Fruit fly (Drosophila melanogaster) whole organism: ENCODE data around the gene CG32040.

Experiments used
- CG8478 ChIP-seq: fragments of >200 bp; optimal IDR thresholded peaks from 2 replicates; lab custom pipeline; 2018; ENCODE audit warnings: inconsistent platforms
- Dll ChIP-seq: fragments of >200 bp; optimal IDR thresholded peaks from 2 replicates; lab custom pipeline; 2017
- EcR ChIP-seq, 2 experiments: fragments of >200 bp; optimal IDR thresholded peaks; 2 replicates each; lab custom pipeline; 2017; ENCODE audit warnings: missing biosample characterization in 2 of 2, missing genetic modification characterization in 2 of 2, missing genetic modification reagents in 2 of 2
- pan ChIP-seq: fragments of >200 bp; optimal IDR thresholded peaks from 2 replicates; lab custom pipeline; 2017
- psq ChIP-seq: fragments of >200 bp; optimal IDR thresholded peaks from 2 replicates; lab custom pipeline; 2017
- usp ChIP-seq: fragments of >200 bp; optimal IDR thresholded peaks from 2 replicates; lab custom pipeline; 2017; ENCODE audit warnings: missing biosample characterization, missing genetic modification characterization, mixed read lengths

The CG32040 gene

dm6 chr3L:9353733-9354132, at the start of gene CG32040:
Gene CG32040, plus strand, starts transcription at chr3L:9354033.
- TF ChIP-seq usp (GFP tag; lab: Kevin White, UChicago) (no peak), psq (no peak)

- TF ChIP-seq Dll (lab: Kevin White, UChicago) = no peak
- no peak for TF ChIP-seq EcR (GFP tag; optimal IDR thresholded peaks at IDR 0.05; lab: Kevin White, UChicago)
- no peak for TF ChIP-seq CG8478 (lab: Kevin White, UChicago)
- TF ChIP-seq psq = no peak
- TF ChIP-seq pan (lab: Kevin White, UChicago) = no peak
- no peak for TF ChIP-seq usp (GFP tag; lab: Kevin White, UChicago)
Measured at dm6 chr3L:9304393-9304792, 49.4 kb upstream of the CG32040 start.

dm6 chr3L:9333745-9334382, 20.0 kb upstream of the CG32040 start, which contains the start of gene PGRP-LA:
Gene PGRP-LA, plus strand, starts transcription at chr3L:9334332.
- TF ChIP-seq usp (GFP tag; lab: Kevin White, UChicago) (no peak), Dll (lab: Kevin White, UChicago) (no peak), EcR (GFP tag; optimal IDR thresholded peaks at IDR 0.05; lab: Kevin White, UChicago) (no peak), psq (no peak), CG8478 (lab: Kevin White, UChicago) (no peak), pan (lab: Kevin White, UChicago) (no peak)

- TF ChIP-seq pan (lab: Kevin White, UChicago) = no peak
- TF ChIP-seq Dll (lab: Kevin White, UChicago) = peak; percentile 47
- TF ChIP-seq EcR (GFP tag; optimal IDR thresholded peaks at IDR 0.05; lab: Kevin White, UChicago) = peak in 1 of 2 experiments; percentile 34
Measured at dm6 chr3L:9335711-9336110, 18.1 kb upstream of the CG32040 start.

dm6 chr3L:9337942-9338468, 15.8 kb upstream of the CG32040 start:
- TF ChIP-seq CG8478 (lab: Kevin White, UChicago) = no peak
- TF ChIP-seq pan (lab: Kevin White, UChicago) = no peak
- no peak for TF ChIP-seq EcR (GFP tag; optimal IDR thresholded peaks at IDR 0.05; lab: Kevin White, UChicago)
- TF ChIP-seq psq = no peak
- no peak for TF ChIP-seq Dll (lab: Kevin White, UChicago)
- no peak for TF ChIP-seq usp (GFP tag; lab: Kevin White, UChicago)

- TF ChIP-seq psq (no peak), CG8478 (lab: Kevin White, UChicago) (no peak), EcR (GFP tag; optimal IDR thresholded peaks at IDR 0.05; lab: Kevin White, UChicago) (no peak), pan (lab: Kevin White, UChicago) (no peak), Dll (lab: Kevin White, UChicago) (no peak)
Measured at dm6 chr3L:9338510-9338909, 15.3 kb upstream of the CG32040 start, which contains the start of gene PGRP-LC. Gene PGRP-LC, plus strand, starts transcription at chr3L:9338810.

dm6 chr3L:9339021-9339420, 14.8 kb upstream of the CG32040 start:
- TF ChIP-seq Dll (lab: Kevin White, UChicago) = no peak
- no peak for TF ChIP-seq usp (GFP tag; lab: Kevin White, UChicago)
- no peak for TF ChIP-seq EcR (GFP tag; optimal IDR thresholded peaks at IDR 0.05; lab: Kevin White, UChicago)
- no peak for TF ChIP-seq psq
- no peak for TF ChIP-seq CG8478 (lab: Kevin White, UChicago)
- TF ChIP-seq pan (lab: Kevin White, UChicago) = no peak

dm6 chr3L:9340232-9340631, 13.6 kb upstream of the CG32040 start:
- no peak for TF ChIP-seq pan (lab: Kevin White, UChicago)
- TF ChIP-seq CG8478 (lab: Kevin White, UChicago) = no peak
- no peak for TF ChIP-seq psq
- no peak for TF ChIP-seq usp (GFP tag; lab: Kevin White, UChicago)
- no peak for TF ChIP-seq EcR (GFP tag; optimal IDR thresholded peaks at IDR 0.05; lab: Kevin White, UChicago)
- TF ChIP-seq Dll (lab: Kevin White, UChicago) = no peak

dm6 chr3L:9340839-9341238, 13.0 kb upstream of the CG32040 start:
- no peak for TF ChIP-seq psq
- TF ChIP-seq CG8478 (lab: Kevin White, UChicago) = no peak
- TF ChIP-seq pan (lab: Kevin White, UChicago) = no peak
- TF ChIP-seq Dll (lab: Kevin White, UChicago) = no peak
- TF ChIP-seq EcR (GFP tag; optimal IDR thresholded peaks at IDR 0.05; lab: Kevin White, UChicago) = no peak
- TF ChIP-seq usp (GFP tag; lab: Kevin White, UChicago) = no peak

dm6 chr3L:9343963-9344362, 9.9 kb upstream of the CG32040 start:
- TF ChIP-seq pan (lab: Kevin White, UChicago) (no peak), usp (GFP tag; lab: Kevin White, UChicago) (no peak), CG8478 (lab: Kevin White, UChicago) (no peak), EcR (GFP tag; optimal IDR thresholded peaks at IDR 0.05; lab: Kevin White, UChicago) (no peak), Dll (lab: Kevin White, UChicago) (no peak), psq (no peak)

dm6 chr3L:9345157-9345556, 8.7 kb upstream of the CG32040 start:
- no peak for TF ChIP-seq EcR (GFP tag; optimal IDR thresholded peaks at IDR 0.05; lab: Kevin White, UChicago)
- TF ChIP-seq CG8478 (lab: Kevin White, UChicago) = no peak
- no peak for TF ChIP-seq psq
- TF ChIP-seq pan (lab: Kevin White, UChicago) = no peak
- TF ChIP-seq Dll (lab: Kevin White, UChicago) = no peak
- TF ChIP-seq usp (GFP tag; lab: Kevin White, UChicago) = no peak

- no peak for TF ChIP-seq psq
- no peak for TF ChIP-seq EcR (GFP tag; optimal IDR thresholded peaks at IDR 0.05; lab: Kevin White, UChicago)
- TF ChIP-seq CG8478 (lab: Kevin White, UChicago) = no peak
- no peak for TF ChIP-seq pan (lab: Kevin White, UChicago)
- TF ChIP-seq Dll (lab: Kevin White, UChicago) = no peak
- TF ChIP-seq usp (GFP tag; lab: Kevin White, UChicago) = no peak
Measured at dm6 chr3L:9349314-9349733, 4.5 kb upstream of the CG32040 start, which contains the start of gene PGRP-LF. Gene PGRP-LF, plus strand, starts transcription at chr3L:9349609.
